Worm (Caenorhabditis elegans) whole organism, L1 larva: ENCODE measurements around the gene srx-60.

Experiments used
- blmp-1 ChIP-seq: fragments of 150-350 bp; optimal IDR thresholded peaks from 2 replicates; lab custom pipeline; 2014; ENCODE audit warnings: missing biosample characterization, missing genetic modification characterization
- nhr-28 ChIP-seq: fragments of 150-350 bp; optimal IDR thresholded peaks from 2 replicates; lab custom pipeline; 2014; ENCODE audit warnings: missing biosample characterization, missing genetic modification characterization

- TF ChIP-seq nhr-28 (tag; lab: Kevin White, UChicago), result no peak
- peak; percentile 5 for TF ChIP-seq blmp-1 (tag; lab: Kevin White, UChicago)
These were observed 34.2 kb downstream of the srx-60 start for ce11 chrV:7434805-7435363.
